Fruit fly (Drosophila melanogaster) whole organism, adult: ENCODE data around the gene CCT2.

ENCODE experiments used
- CG11617 ChIP-seq: fragments of 200-800 bp; sonication (Bioruptor generic); optimal IDR thresholded peaks from 2 replicates; lab custom pipeline; 2017; ENCODE audit warnings: mild to moderate bottlenecking, missing biosample characterization, missing genetic modification reagents, missing genetic modification characterization
- CG12768 ChIP-seq: fragments of 200-800 bp; sonication (Bioruptor generic); optimal IDR thresholded peaks from 2 replicates; lab custom pipeline; 2017; ENCODE audit warnings: missing biosample characterization, missing genetic modification characterization, mild to moderate bottlenecking, moderate library complexity, missing genetic modification reagents
- CG14711 ChIP-seq: fragments of 200-800 bp; sonication (Bioruptor generic); optimal IDR thresholded peaks from 2 replicates; lab custom pipeline; 2018; ENCODE audit warnings: missing biosample characterization, mild to moderate bottlenecking, missing genetic modification characterization, moderate library complexity
- CG1620 ChIP-seq: fragments of 200-800 bp; sonication (Bioruptor generic); optimal IDR thresholded peaks from 2 replicates; lab custom pipeline; 2016; ENCODE audit warnings: missing biosample characterization, missing genetic modification characterization
- CG33017 ChIP-seq: fragments of 200-800 bp; sonication (Bioruptor generic); optimal IDR thresholded peaks from 2 replicates; lab custom pipeline; 2018; ENCODE audit warnings: missing biosample characterization, mild to moderate bottlenecking, missing genetic modification characterization, moderate library complexity
- CG5204 ChIP-seq: fragments of 200-800 bp; sonication (Bioruptor generic); optimal IDR thresholded peaks from 2 replicates; lab custom pipeline; 2016; ENCODE audit warnings: missing biosample characterization, missing genetic modification characterization
- CG7045 ChIP-seq: fragments of 200-800 bp; sonication (Bioruptor generic); optimal IDR thresholded peaks from 2 replicates; lab custom pipeline; 2017; ENCODE audit warnings: missing biosample characterization, mild to moderate bottlenecking, missing genetic modification characterization
- CG7101 ChIP-seq: fragments of 200-800 bp; sonication (Bioruptor generic); optimal IDR thresholded peaks from 2 replicates; lab custom pipeline; 2018; ENCODE audit warnings: missing biosample characterization, mild to moderate bottlenecking, missing genetic modification characterization, moderate library complexity
- Clk ChIP-seq: fragments of 200-800 bp; sonication (Bioruptor generic); optimal IDR thresholded peaks from 2 replicates; lab custom pipeline; 2017; ENCODE audit warnings: missing biosample characterization, missing genetic modification characterization
- Crg-1 ChIP-seq: fragments of 200-800 bp; sonication (Bioruptor generic); optimal IDR thresholded peaks from 2 replicates; lab custom pipeline; 2016; ENCODE audit warnings: missing biosample characterization, missing genetic modification characterization
- Hr96 ChIP-seq: fragments of 200-800 bp; sonication (Bioruptor generic); optimal IDR thresholded peaks from 2 replicates; lab custom pipeline; 2016; ENCODE audit warnings: missing biosample characterization, missing genetic modification characterization
- Mnt ChIP-seq: fragments of 200-800 bp; sonication (Bioruptor generic); optimal IDR thresholded peaks from 2 replicates; lab custom pipeline; 2016; ENCODE audit warnings: missing biosample characterization, mild to moderate bottlenecking, missing genetic modification characterization
- bab1 ChIP-seq: fragments of 200-800 bp; sonication (Bioruptor generic); optimal IDR thresholded peaks from 3 replicates; lab custom pipeline; 2019; ENCODE audit warnings: missing biosample characterization, mild to moderate bottlenecking, missing genetic modification characterization, moderate library complexity
- cic ChIP-seq: fragments of 200-800 bp; sonication (Bioruptor generic); optimal IDR thresholded peaks from 2 replicates; lab custom pipeline; 2017; ENCODE audit warnings: missing biosample characterization, mild to moderate bottlenecking, missing genetic modification characterization, moderate library complexity
- cnc ChIP-seq, 2 experiments: fragments of >200 bp; optimal IDR thresholded peaks; 2 replicates each; lab custom pipeline; 2017
- kay ChIP-seq: fragments of 200-800 bp; sonication (Bioruptor generic); peaks from one replicate; lab custom pipeline; 2016; ENCODE audit warnings: missing biosample characterization, missing genetic modification characterization, borderline replicate concordance
- ovo ChIP-seq: fragments of 200-800 bp; sonication (Bioruptor generic); optimal IDR thresholded peaks from 2 replicates; lab custom pipeline; 2016; ENCODE audit warnings: missing biosample characterization, missing genetic modification characterization
- pad ChIP-seq: fragments of 200-800 bp; sonication (Bioruptor generic); optimal IDR thresholded peaks from 3 replicates; lab custom pipeline; 2017; ENCODE audit warnings: missing biosample characterization, missing genetic modification characterization, mild to moderate bottlenecking, moderate library complexity, missing genetic modification reagents
- tj ChIP-seq: fragments of 200-800 bp; sonication (Bioruptor generic); optimal IDR thresholded peaks from 3 replicates; lab custom pipeline; 2017; ENCODE audit warnings: missing biosample characterization, mild to moderate bottlenecking, missing genetic modification characterization, moderate library complexity
- toe ChIP-seq: fragments of 200-800 bp; sonication (Bioruptor generic); optimal IDR thresholded peaks from 2 replicates; lab custom pipeline; 2016; ENCODE audit warnings: missing biosample characterization, missing genetic modification characterization

CCT2 gene

DNA sequence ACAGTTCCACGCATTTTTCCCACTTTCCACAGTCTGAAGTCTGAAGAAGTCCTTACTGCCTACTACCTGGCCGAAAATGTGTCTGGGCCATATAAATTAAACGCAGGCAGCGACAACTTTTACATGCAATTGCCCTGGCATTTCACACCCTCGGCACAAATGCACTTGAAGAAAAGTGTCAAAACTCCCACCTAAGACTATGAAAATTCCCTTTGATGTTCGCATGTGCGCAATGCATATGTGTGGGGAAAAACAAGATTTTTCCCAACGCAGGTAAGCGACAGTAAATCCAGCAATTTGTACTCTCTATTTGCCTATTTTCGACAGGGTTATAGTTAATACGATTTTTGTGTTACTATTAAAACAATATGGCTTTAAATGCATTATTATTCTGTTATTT lies 40.1 kb downstream of the CCT2 start:
- no peak for TF ChIP-seq tj

DNA sequence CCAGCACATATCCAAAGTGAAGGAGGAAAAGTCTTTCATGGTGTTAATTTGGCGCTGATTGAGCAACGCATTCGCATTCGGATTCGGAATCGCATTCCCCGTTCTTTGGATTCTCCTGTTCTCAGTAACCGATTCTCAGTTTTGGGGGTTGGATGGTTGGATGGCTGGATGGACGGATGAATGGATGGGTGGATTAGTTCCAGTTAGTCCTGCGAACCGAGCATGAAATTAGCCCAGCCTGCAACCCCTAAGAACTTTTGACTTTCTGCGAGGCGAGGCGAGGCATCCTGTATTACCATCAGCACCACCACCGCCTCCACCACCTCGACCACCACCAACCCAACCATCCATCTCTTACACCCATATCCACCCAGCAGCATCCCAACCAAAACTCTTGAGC lies 40.9 kb downstream of the CCT2 start:
- no peak for TF ChIP-seq kay (GFP tag; lab: Kevin White, UChicago)

DNA sequence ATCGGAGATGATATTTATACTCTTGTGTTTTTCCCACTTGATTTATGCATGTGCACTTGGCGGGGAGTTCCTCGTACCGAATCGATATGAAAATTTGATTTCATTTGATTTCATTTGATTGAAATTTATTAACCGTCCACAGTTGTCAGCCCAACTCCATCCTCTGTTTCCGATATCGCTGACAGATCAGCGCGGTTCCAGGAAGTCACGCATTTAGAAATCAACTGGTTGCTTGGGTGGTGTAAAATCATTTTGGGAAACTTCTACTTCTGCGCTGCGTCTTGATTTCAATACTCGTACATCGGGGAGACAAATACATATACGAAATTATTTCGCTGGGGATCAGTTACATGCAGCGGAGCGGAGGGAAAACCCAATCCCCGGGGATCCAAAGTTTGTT lies 42.2 kb downstream of the CCT2 start:
- TF ChIP-seq tj: no peak
- TF ChIP-seq ovo: no peak
- no peak for TF ChIP-seq CG5204
- no peak for TF ChIP-seq pad
- no peak for TF ChIP-seq cic (GFP tag; lab: Kevin White, UChicago)
- TF ChIP-seq Clk: no peak
- no peak for TF ChIP-seq CG14711 (tag; lab: Kevin White, UChicago)
- no peak for TF ChIP-seq Crg-1 (GFP tag; lab: Kevin White, UChicago)
- TF ChIP-seq toe: no peak
- TF ChIP-seq bab1 (GFP tag; lab: Kevin White, UChicago): no peak
- TF ChIP-seq kay (GFP tag; lab: Kevin White, UChicago): no peak

DNA sequence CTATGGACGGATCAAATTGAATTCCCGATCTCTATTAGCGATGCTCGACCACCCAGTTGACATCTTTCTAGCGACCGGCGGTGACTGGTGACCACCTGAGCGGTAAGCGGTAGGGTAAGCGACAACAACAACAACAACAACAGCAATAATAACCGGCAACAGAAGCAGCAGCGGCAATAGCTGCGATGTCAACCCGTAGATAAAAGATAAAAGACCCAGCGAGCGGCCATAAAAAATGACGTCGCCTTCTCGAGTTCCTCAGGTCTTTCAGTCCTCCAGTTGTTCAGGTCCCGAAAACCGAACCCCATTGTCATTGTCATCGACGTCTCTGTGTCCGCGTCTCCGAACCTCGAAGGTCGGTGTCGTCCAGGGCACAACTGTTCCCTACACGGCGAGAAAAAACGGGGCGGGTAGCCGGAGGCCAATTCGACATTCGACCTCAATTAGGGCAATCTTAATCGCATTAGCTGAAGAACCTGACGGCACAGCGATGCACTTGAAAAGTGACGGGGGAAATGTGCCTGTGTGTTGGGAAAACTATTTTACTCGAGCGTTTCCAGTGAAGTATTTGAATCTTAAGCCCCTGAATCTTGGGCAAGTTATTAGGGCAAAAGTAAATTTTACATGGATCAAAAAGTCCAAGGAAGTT lies 43.4 kb downstream of the CCT2 start:
- TF ChIP-seq cic (GFP tag; lab: Kevin White, UChicago) (no peak), CG5204 (no peak), Hr96 (GFP tag; lab: Kevin White, UChicago) (no peak), ovo (no peak), CG14711 (tag; lab: Kevin White, UChicago) (no peak), CG7045 (GFP tag; lab: Kevin White, UChicago) (no peak), CG1620 (GFP tag; lab: Kevin White, UChicago) (no peak), Mnt (GFP tag; lab: Kevin White, UChicago) (no peak), CG7101 (tag; lab: Kevin White, UChicago) (no peak), Clk (no peak), kay (GFP tag; lab: Kevin White, UChicago) (no peak)

DNA sequence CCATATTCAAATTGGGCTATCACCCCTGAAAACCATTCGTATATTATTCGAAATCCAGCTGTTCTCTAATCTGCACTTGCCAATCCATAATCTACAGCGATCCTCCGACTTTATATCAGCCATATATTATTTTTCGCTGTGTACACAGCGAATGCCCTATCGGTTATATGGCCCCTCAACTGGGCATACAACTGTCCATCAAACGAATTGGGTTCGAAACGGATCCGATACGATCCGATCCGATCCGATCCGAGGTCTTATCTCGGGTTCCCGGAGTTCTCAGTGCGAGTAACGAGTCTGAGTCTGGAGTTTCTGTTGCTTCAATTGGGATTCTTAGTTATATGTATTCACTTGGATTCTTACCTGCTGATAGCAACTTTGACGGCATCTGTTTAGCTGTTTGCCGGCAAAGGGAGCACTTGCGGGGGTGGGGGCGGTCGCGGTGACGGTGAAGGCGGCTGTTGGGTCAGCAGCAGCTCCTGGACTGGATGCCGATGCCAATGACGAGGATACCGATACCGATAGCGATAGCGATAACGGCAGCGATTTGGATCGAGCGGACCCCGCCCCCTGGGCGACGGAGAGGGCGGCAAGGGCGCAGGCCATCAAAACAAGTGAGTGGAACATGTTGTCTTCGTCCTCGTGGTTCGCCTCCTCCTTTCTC lies 44.4 kb downstream of the CCT2 start:
- no peak for TF ChIP-seq CG14711 (tag; lab: Kevin White, UChicago)
- TF ChIP-seq CG7101 (tag; lab: Kevin White, UChicago): no peak
- TF ChIP-seq bab1 (GFP tag; lab: Kevin White, UChicago): no peak
- TF ChIP-seq ovo: no peak
- TF ChIP-seq pad: no peak
- TF ChIP-seq cnc (optimal IDR thresholded peaks at IDR 0.05; lab: Kevin White, UChicago): no peak
- TF ChIP-seq tj: no peak
- no peak for TF ChIP-seq toe
- no peak for TF ChIP-seq Mnt (GFP tag; lab: Kevin White, UChicago)
- TF ChIP-seq kay (GFP tag; lab: Kevin White, UChicago): no peak
- no peak for TF ChIP-seq CG7045 (GFP tag; lab: Kevin White, UChicago)
- TF ChIP-seq CG5204: no peak
- TF ChIP-seq Hr96 (GFP tag; lab: Kevin White, UChicago): no peak
- TF ChIP-seq CG11617: no peak
- TF ChIP-seq CG33017 (tag; lab: Kevin White, UChicago): no peak
- no peak for TF ChIP-seq Crg-1 (GFP tag; lab: Kevin White, UChicago)
- TF ChIP-seq Clk: no peak
- TF ChIP-seq CG12768 (GFP tag; lab: Kevin White, UChicago): no peak

DNA sequence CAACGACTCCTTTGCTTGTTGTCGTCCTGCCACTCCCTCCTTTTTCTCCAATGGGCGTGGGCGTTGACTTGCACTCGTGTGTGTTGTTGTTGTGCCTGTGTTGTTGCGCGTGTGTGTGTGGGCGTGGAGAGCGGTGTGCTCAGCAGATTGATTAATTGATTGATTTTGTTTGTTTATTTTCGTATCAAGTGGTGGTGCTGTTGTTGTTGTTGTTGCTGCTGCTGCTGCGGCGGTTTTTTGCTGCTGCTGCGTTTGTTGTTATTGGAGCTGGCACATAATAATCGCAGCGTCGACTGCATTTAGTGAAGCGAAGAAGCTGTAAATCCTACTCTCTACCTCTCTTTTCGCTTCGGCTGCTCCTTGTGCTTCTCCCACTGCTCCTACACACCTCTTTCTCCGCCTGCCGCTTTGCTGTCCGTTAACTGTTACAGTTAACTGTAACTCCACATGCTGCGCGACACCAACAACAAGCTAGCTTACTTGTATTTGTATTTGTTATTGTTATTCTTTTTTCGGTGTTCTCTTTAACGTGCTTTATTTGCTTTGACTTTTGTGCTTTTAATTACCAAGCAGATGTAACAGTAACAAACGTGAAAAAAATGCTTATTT lies 45.0 kb downstream of the CCT2 start:
- TF ChIP-seq pad (peak; percentile 71), tj (peak; percentile 79), CG12768 (GFP tag; lab: Kevin White, UChicago) (no peak), ovo (peak; percentile 24)

DNA sequence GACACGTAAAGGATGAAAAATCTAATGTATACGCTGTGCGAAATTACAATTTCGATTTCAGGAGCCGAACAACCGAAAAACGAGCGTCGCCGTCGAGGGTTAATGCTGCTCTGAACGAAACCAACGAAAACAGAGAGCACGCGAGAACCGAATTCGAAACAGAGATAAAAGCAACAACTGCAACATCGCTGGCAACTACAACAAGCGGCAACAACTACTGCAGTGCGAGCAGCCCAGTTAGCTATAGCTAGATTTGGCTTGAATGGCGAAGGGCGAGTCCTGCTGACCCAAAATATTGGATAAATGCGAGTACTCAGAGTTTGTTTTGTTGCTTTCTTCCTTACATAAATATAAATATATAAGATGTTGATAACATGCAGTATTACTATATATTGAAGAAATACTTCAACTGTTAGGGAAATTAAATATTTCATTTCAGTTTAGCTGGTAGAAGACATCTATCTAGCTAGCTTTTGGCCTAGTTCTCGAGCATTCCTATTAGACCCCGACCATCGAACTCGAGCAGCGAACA lies 45.7 kb downstream of the CCT2 start, which contains the start of gene fend:
Gene fend (minus strand): TSS at position 178 of the 532 bp plus-strand sequence.
- TF ChIP-seq CG11617 (peak; percentile 3), CG12768 (GFP tag; lab: Kevin White, UChicago) (peak; percentile 25), Clk (no peak), CG7101 (tag; lab: Kevin White, UChicago) (peak; percentile 19), cnc (optimal IDR thresholded peaks at IDR 0.05; lab: Kevin White, UChicago) (no peak), CG33017 (tag; lab: Kevin White, UChicago) (peak; percentile 27), kay (GFP tag; lab: Kevin White, UChicago) (no peak)
